Worm (Caenorhabditis elegans): ENCODE measurements around the gene twk-43.

twk-43 gene

ce11 chrV:13393333-13393803 lies 47.3 kb downstream of the twk-43 start (continued):
- TF ChIP-seq sdc-2 (tag; optimal IDR thresholded peaks at IDR 0.05) (peak; percentile 50), madf-2 (tag; optimal IDR thresholded peaks at IDR 0.05) (peak; percentile 24), F13H6.1 (tag; optimal IDR thresholded peaks at IDR 0.05) (peak; percentile 62), pag-3 (tag; optimal IDR thresholded peaks at IDR 0.05; ENCODE audit: borderline replicate concordance) (no peak), nfya-1 (tag; optimal IDR thresholded peaks at IDR 0.05) (no peak), tbx-7 (tag; optimal IDR thresholded peaks at IDR 0.05) (no peak), C38D4.7 (GFP tag; optimal IDR thresholded peaks at IDR 0.05) (no peak), fkh-10 (GFP tag; optimal IDR thresholded peaks at IDR 0.05) (no peak), gmeb-2 (tag; optimal IDR thresholded peaks at IDR 0.05) (no peak), sox-2 (GFP tag; IDR thresholded peaks at IDR 0.05) (no peak), ceh-6 (GFP tag; optimal IDR thresholded peaks at IDR 0.05) (no peak), ceh-22 (tag; optimal IDR thresholded peaks at IDR 0.05) (no peak), dve-1 (tag; optimal IDR thresholded peaks at IDR 0.05) (no peak), ceh-34 (tag; optimal IDR thresholded peaks at IDR 0.05) (peak; percentile 81), ttx-3 (tag; optimal IDR thresholded peaks at IDR 0.05) (no peak), syd-9 (tag; optimal IDR thresholded peaks at IDR 0.05) (peak; percentile 79), ceh-19 (GFP tag; optimal IDR thresholded peaks at IDR 0.05) (peak; percentile 40), Y22D7AL.16 (tag; optimal IDR thresholded peaks at IDR 0.05) (peak; percentile 19), nhr-11 (tag; optimal IDR thresholded peaks at IDR 0.05) (no peak), zip-5 (tag; optimal IDR thresholded peaks at IDR 0.05) (no peak), sox-4 (tag; optimal IDR thresholded peaks at IDR 0.05) (peak; percentile 51)

DNA sequence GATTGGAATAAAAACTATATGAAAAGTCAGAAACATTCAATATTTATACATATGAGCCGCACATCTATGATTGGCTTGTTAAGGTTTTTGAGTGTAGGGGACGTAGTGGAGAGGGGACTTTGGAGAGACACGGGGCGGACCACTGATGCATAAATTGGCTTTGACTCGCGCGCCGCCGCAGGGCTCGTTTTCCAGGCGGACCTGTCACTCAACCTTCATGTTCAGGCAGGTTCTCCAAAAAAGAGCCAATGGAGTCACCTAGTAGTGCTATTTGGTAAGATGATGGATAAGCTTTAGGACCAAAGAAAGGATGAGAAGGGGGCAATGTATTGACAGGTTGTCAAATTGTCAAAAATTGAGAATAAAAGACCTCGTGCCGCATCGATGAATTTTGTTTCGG lies 48.9 kb downstream of the twk-43 start:
- TF ChIP-seq sox-4 (tag; optimal IDR thresholded peaks at IDR 0.05) (no peak), unc-55 (GFP tag; optimal IDR thresholded peaks at IDR 0.05) (peak; percentile 76), nhr-11 (tag; optimal IDR thresholded peaks at IDR 0.05) (no peak), unc-42 (tag; optimal IDR thresholded peaks at IDR 0.05) (peak; percentile 18)

DNA sequence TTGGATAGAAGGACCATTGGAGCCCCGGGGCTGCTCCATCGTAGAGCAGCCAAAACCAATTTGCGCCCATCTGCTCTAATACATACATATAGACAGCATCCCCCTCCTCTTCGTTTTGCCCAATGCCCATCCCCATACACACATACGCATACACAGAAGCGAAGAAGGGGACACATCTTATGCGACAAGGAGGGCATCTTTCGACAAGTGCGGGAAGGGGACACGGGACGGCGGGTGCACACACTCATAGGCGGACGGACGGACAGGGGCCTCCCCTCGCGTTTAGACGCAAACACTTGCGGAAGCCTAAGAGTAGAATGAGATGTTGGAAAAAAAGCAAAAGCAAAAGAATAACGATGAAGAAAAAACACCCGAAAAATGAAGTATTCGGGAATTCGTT lies 50.3 kb downstream of the twk-43 start:
- TF ChIP-seq unc-86 (tag; optimal IDR thresholded peaks at IDR 0.05) = no peak
- peak; percentile 13 for TF ChIP-seq eyg-1 (tag; optimal IDR thresholded peaks at IDR 0.05)
- TF ChIP-seq ceh-2 (tag; optimal IDR thresholded peaks at IDR 0.05) = peak; percentile 19
- no peak for TF ChIP-seq npax-4 (tag; optimal IDR thresholded peaks at IDR 0.05)
- no peak for TF ChIP-seq ceh-30 (tag; optimal IDR thresholded peaks at IDR 0.05)
- no peak for TF ChIP-seq nhr-232 (tag; optimal IDR thresholded peaks at IDR 0.05)
- no peak for TF ChIP-seq dve-1 (tag; optimal IDR thresholded peaks at IDR 0.05)
- TF ChIP-seq tbx-7 (tag; optimal IDR thresholded peaks at IDR 0.05) = no peak
- peak; percentile 31 for TF ChIP-seq hlh-30 (tag; optimal IDR thresholded peaks at IDR 0.05; ENCODE audit: insufficient read depth)
- TF ChIP-seq ama-1 (optimal IDR thresholded peaks at IDR 0.05) = no peak
- TF ChIP-seq sox-4 (tag; optimal IDR thresholded peaks at IDR 0.05) = peak; percentile 34
- no peak for TF ChIP-seq fkh-6 (tag; optimal IDR thresholded peaks at IDR 0.05)
- TF ChIP-seq ceh-18 (tag; optimal IDR thresholded peaks at IDR 0.05) = peak; percentile 29
- no peak for TF ChIP-seq nhr-11 (tag; optimal IDR thresholded peaks at IDR 0.05)
- TF ChIP-seq zip-5 (tag; optimal IDR thresholded peaks at IDR 0.05) = no peak
- TF ChIP-seq odd-2 (tag; optimal IDR thresholded peaks at IDR 0.05) = no peak
- TF ChIP-seq rnt-1 (tag; optimal IDR thresholded peaks at IDR 0.05) = peak; percentile 6
- TF ChIP-seq pax-1 (tag; optimal IDR thresholded peaks at IDR 0.05) = no peak
- no peak for TF ChIP-seq Y22D7AL.16 (tag; optimal IDR thresholded peaks at IDR 0.05)
- TF ChIP-seq T23F11.4 (GFP tag; optimal IDR thresholded peaks at IDR 0.05) = peak; percentile 51
- TF ChIP-seq ceh-22 (tag; optimal IDR thresholded peaks at IDR 0.05) = no peak
- no peak for TF ChIP-seq ceh-9 (tag; optimal IDR thresholded peaks at IDR 0.05)
- no peak for TF ChIP-seq mec-3 (tag; optimal IDR thresholded peaks at IDR 0.05; ENCODE audit: borderline replicate concordance)
- no peak for TF ChIP-seq F13H6.1 (tag; optimal IDR thresholded peaks at IDR 0.05)
- no peak for TF ChIP-seq lin-11 (tag; optimal IDR thresholded peaks at IDR 0.05)
- peak; percentile 7 for TF ChIP-seq elt-2 (tag; optimal IDR thresholded peaks at IDR 0.05)
- TF ChIP-seq ceh-34 (tag; optimal IDR thresholded peaks at IDR 0.05) = peak; percentile 72
- TF ChIP-seq fkh-10 (GFP tag; optimal IDR thresholded peaks at IDR 0.05) = no peak
- no peak for TF ChIP-seq ztf-16 (tag; optimal IDR thresholded peaks at IDR 0.05)
- TF ChIP-seq gmeb-2 (tag; optimal IDR thresholded peaks at IDR 0.05) = no peak
- TF ChIP-seq unc-42 (tag; optimal IDR thresholded peaks at IDR 0.05) = peak; percentile 66
- TF ChIP-seq hlh-13 (GFP tag; optimal IDR thresholded peaks at IDR 0.05) = no peak
- TF ChIP-seq pat-9 (tag; optimal IDR thresholded peaks at IDR 0.05) = no peak
- no peak for TF ChIP-seq elt-4 (tag; optimal IDR thresholded peaks at IDR 0.05)
- TF ChIP-seq lim-6 (tag; optimal IDR thresholded peaks at IDR 0.05) = no peak
- peak; percentile 62 for TF ChIP-seq unc-55 (GFP tag; optimal IDR thresholded peaks at IDR 0.05)
- TF ChIP-seq ttx-3 (tag; optimal IDR thresholded peaks at IDR 0.05) = no peak
- TF ChIP-seq C08G9.2 (tag; optimal IDR thresholded peaks at IDR 0.05) = peak; percentile 23
- TF ChIP-seq ceh-31 (tag; optimal IDR thresholded peaks at IDR 0.05) = peak; percentile 75

Data from whole organism, late embryonic.